Worm (Caenorhabditis elegans) whole organism, L2 larva: ENCODE data around the gene ztf-30.

Experiments used
- ceh-16 ChIP-seq: fragments of 150-350 bp; optimal IDR thresholded peaks from 2 replicates; lab custom pipeline; 2014; ENCODE audit warnings: missing biosample characterization, missing genetic modification characterization
- fos-1 ChIP-seq: fragments of 150-350 bp; optimal IDR thresholded peaks from 2 replicates; lab custom pipeline; 2014; ENCODE audit warnings: missing biosample characterization, missing genetic modification characterization
- lsy-2 ChIP-seq, 2 experiments: fragments of 150-350 bp in 1 of 2; sonication (generic microtip) in 1 of 2; optimal IDR thresholded peaks; 2 replicates each; lab custom pipeline; 2014 to 2017; ENCODE audit warnings: missing biosample characterization in 2 of 2, missing genetic modification characterization in 2 of 2
- nhr-6 ChIP-seq: fragments of 150-350 bp; optimal IDR thresholded peaks from 2 replicates; lab custom pipeline; 2014; ENCODE audit warnings: missing biosample characterization, missing genetic modification characterization
- sma-9 ChIP-seq, 2 experiments: fragments of 150-350 bp in 1 of 2; sonication (generic microtip) in 1 of 2; optimal IDR thresholded peaks; 2 replicates each; lab custom pipeline; 2014 to 2016; ENCODE audit warnings: missing genetic modification characterization in 2 of 2, mild to moderate bottlenecking in 1 of 2, missing biosample characterization in 1 of 2, missing compliant biosample characterization in 1 of 2, missing genetic modification reagents in 1 of 2, moderate library complexity in 1 of 2
- unc-39 ChIP-seq: fragments of 150-350 bp; optimal IDR thresholded peaks from 2 replicates; lab custom pipeline; 2014; ENCODE audit warnings: missing biosample characterization, missing genetic modification characterization
- unc-62 ChIP-seq: fragments of 150-350 bp; optimal IDR thresholded peaks from 2 replicates; lab custom pipeline; 2014; ENCODE audit warnings: missing biosample characterization, missing genetic modification reagents, missing genetic modification characterization
- ztf-1 ChIP-seq: fragments of 200-800 bp; sonication (Bioruptor generic); conservative IDR thresholded peaks from 2 replicates; pipeline ENCODE4 v1.3.6; 2022; ENCODE audit warnings: missing genetic modification characterization, missing compliant biosample characterization
- ztf-4 ChIP-seq: fragments of 150-350 bp; optimal IDR thresholded peaks from 2 replicates; lab custom pipeline; 2014; ENCODE audit warnings: missing biosample characterization, missing genetic modification characterization

- no peak for TF ChIP-seq unc-62 (GFP tag; lab: Kevin White, UChicago)
- no peak for TF ChIP-seq ztf-4 (tag; lab: Kevin White, UChicago)
- TF ChIP-seq lsy-2 (tag; optimal IDR thresholded peaks at IDR 0.05; lab: Kevin White, UChicago), result no peak
- TF ChIP-seq unc-39 (tag; lab: Kevin White, UChicago), result no peak
- no peak for TF ChIP-seq fos-1
- no peak for TF ChIP-seq ztf-1 (GFP tag; lab: Robert Waterston, UW)
- TF ChIP-seq sma-9 (GFP tag; optimal IDR thresholded peaks at IDR 0.05; lab: Kevin White, UChicago), result no peak
- no peak for TF ChIP-seq sma-9 (tag; optimal IDR thresholded peaks at IDR 0.05; lab: Kevin White, UChicago)
- no peak for TF ChIP-seq nhr-6
- no peak for TF ChIP-seq ceh-16 (tag; lab: Kevin White, UChicago)
Observed at ce11 chrIII:8573869-8574268, 23.8 kb downstream of the ztf-30 start.
